Worm (Caenorhabditis elegans): Measurements from ENCODE around the gene C09H5.7.

DNA sequence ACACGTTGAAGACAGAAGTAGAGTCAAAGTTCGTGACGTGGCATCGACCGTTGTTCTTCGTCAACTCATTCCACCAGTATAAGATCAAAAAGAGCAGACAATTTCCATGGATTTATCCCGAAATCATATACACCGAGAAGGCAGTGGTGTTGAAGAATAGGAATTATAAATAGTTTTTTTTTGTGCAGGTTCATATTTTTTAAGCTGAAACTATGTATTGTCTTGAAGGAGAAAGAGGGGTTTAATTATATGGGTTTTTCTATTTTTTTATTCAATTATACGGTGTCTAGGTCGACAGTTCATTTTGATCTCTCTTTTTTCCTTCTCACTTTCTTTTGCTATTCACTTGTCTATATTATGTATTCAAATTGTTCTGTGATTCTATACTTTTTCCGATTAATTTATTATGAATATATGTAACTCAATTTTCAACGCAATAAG lies 45.9 kb downstream of the C09H5.7 start:
- TF ChIP-seq unc-39 (tag; optimal IDR thresholded peaks at IDR 0.05), result no peak
- TF ChIP-seq pha-4 (tag; optimal IDR thresholded peaks at IDR 0.05), result no peak

All from whole organism, mixed stage, embryonic.